Fruit fly (Drosophila melanogaster) whole organism, embryonic: ENCODE results near the gene SLC5A11.

Source experiments
- Atf6 ChIP-seq: fragments of 200-800 bp; sonication (Bioruptor generic); IDR thresholded peaks from 2 replicates; pipeline ENCODE4 v1.3.6; 2022; ENCODE audit warnings: missing biosample characterization, missing genetic modification characterization
- Awh ChIP-seq: fragments of 200-800 bp; sonication (Bioruptor generic); IDR thresholded peaks from 2 replicates; pipeline ENCODE4, ENCODE4 v1.3.6; 2022; ENCODE audit warnings: missing biosample characterization, missing genetic modification characterization
- B-H2 ChIP-seq: fragments of 200-800 bp; sonication (Bioruptor generic); optimal IDR thresholded peaks from 2 replicates; lab custom pipeline; 2018; ENCODE audit warnings: missing biosample characterization, mild to moderate bottlenecking, missing genetic modification characterization
- BEAF-32 ChIP-seq: fragments of 200-800 bp; sonication (Bioruptor generic); optimal IDR thresholded peaks from 3 replicates; lab custom pipeline; 2017; ENCODE audit warnings: missing biosample characterization, missing genetic modification characterization, mild to moderate bottlenecking, moderate library complexity, missing genetic modification reagents
- CG10267 ChIP-seq: fragments of 200-800 bp; sonication (Bioruptor generic); optimal IDR thresholded peaks from 2 replicates; lab custom pipeline; 2018; ENCODE audit warnings: missing biosample characterization, mild to moderate bottlenecking, missing genetic modification characterization, moderate library complexity
- CG11695 ChIP-seq: fragments of 200-800 bp; sonication (Bioruptor generic); IDR thresholded peaks from 3 replicates; pipeline ENCODE4 v1.3.6; 2022; ENCODE audit warnings: missing biosample characterization, missing genetic modification characterization
- CG12391 ChIP-seq: fragments of 200-800 bp; sonication (Bioruptor generic); optimal IDR thresholded peaks from 3 replicates; lab custom pipeline; 2018; ENCODE audit warnings: missing biosample characterization, mild to moderate bottlenecking, missing genetic modification characterization, moderate library complexity
- CG15514 ChIP-seq: fragments of 200-800 bp; sonication (Bioruptor generic); optimal IDR thresholded peaks from 3 replicates; lab custom pipeline; 2017; ENCODE audit warnings: missing biosample characterization, missing genetic modification characterization, mild to moderate bottlenecking, moderate library complexity, missing genetic modification reagents
- CG16815 ChIP-seq: fragments of 200-800 bp; sonication (Bioruptor generic); optimal IDR thresholded peaks from 3 replicates; lab custom pipeline; 2017; ENCODE audit warnings: missing biosample characterization, mild to moderate bottlenecking, missing genetic modification characterization
- CG17385 ChIP-seq: fragments of 200-800 bp; sonication (Bioruptor generic); optimal IDR thresholded peaks from 3 replicates; lab custom pipeline; 2018; ENCODE audit warnings: missing biosample characterization, mild to moderate bottlenecking, missing genetic modification characterization
- CG18599 ChIP-seq: fragments of 200-800 bp; sonication (Bioruptor generic); optimal IDR thresholded peaks from 3 replicates; lab custom pipeline; 2017; ENCODE audit warnings: missing biosample characterization, missing genetic modification characterization, mild to moderate bottlenecking, moderate library complexity, missing genetic modification reagents
- CG18764 ChIP-seq: fragments of 200-800 bp; sonication (Bioruptor generic); optimal IDR thresholded peaks from 3 replicates; lab custom pipeline; 2016; ENCODE audit warnings: missing biosample characterization, missing genetic modification characterization
- CG2120 ChIP-seq: fragments of 200-800 bp; sonication (Bioruptor generic); optimal IDR thresholded peaks from 3 replicates; lab custom pipeline; 2016; ENCODE audit warnings: missing biosample characterization, missing genetic modification characterization
- CG32767 ChIP-seq: fragments of 200-800 bp; sonication (Bioruptor generic); IDR thresholded peaks from 2 replicates; pipeline ENCODE4 v1.3.6; 2022; ENCODE audit warnings: missing biosample characterization, missing genetic modification characterization
- CG34422 ChIP-seq: fragments of 200-800 bp; sonication (Bioruptor generic); IDR thresholded peaks from 3 replicates; pipeline ENCODE4 v1.3.6; 2022; ENCODE audit warnings: missing biosample characterization, missing genetic modification characterization
- CG3847 ChIP-seq: fragments of 200-800 bp; sonication (Bioruptor generic); IDR thresholded peaks from 2 replicates; pipeline ENCODE4 v1.3.6; 2022; ENCODE audit warnings: missing biosample characterization, missing genetic modification characterization
- CG7271 ChIP-seq: fragments of 200-800 bp; sonication (Bioruptor generic); optimal IDR thresholded peaks from 2 replicates; lab custom pipeline; 2018; ENCODE audit warnings: missing biosample characterization, mild to moderate bottlenecking, missing genetic modification characterization, moderate library complexity
- CG7987 ChIP-seq: fragments of 200-800 bp; sonication (Bioruptor generic); optimal IDR thresholded peaks from 2 replicates; lab custom pipeline; 2018; ENCODE audit warnings: missing biosample characterization, mild to moderate bottlenecking, missing genetic modification characterization, moderate library complexity
- CG8290 ChIP-seq, 3 experiments: fragments of 200-800 bp; sonication (Bioruptor generic); optimal IDR thresholded peaks; 2 replicates each; lab custom pipeline; 2016 to 2019; ENCODE audit warnings: missing biosample characterization in 3 of 3, missing genetic modification characterization in 3 of 3, mild to moderate bottlenecking in 2 of 3, moderate library complexity in 1 of 3
- Dbx ChIP-seq: fragments of 200-800 bp; sonication (Bioruptor generic); IDR thresholded peaks from 3 replicates; pipeline ENCODE4 v1.3.6; 2022; ENCODE audit warnings: missing biosample characterization, missing genetic modification characterization
- Dll ChIP-seq: fragments of 200-800 bp; sonication (Bioruptor generic); IDR thresholded peaks from 4 replicates; pipeline ENCODE4 v1.3.6; 2022; ENCODE audit warnings: missing biosample characterization, missing genetic modification characterization; ENCODE audit not compliant: partially characterized antibody
- Dp ChIP-seq: fragments of 200-800 bp; sonication (Bioruptor generic); optimal IDR thresholded peaks from 2 replicates; lab custom pipeline; 2018; ENCODE audit warnings: missing biosample characterization, mild to moderate bottlenecking, missing genetic modification characterization, moderate library complexity
- E2f2 ChIP-seq: fragments of 200-800 bp; sonication (Bioruptor generic); IDR thresholded peaks from 2 replicates; pipeline ENCODE4 v1.3.6; 2022; ENCODE audit warnings: missing biosample characterization, missing genetic modification characterization
- Eip74EF ChIP-seq, 2 experiments: fragments of 200-800 bp in 1 of 2; fragments of >200 bp in 1 of 2; sonication (Bioruptor generic) in 1 of 2; optimal IDR thresholded peaks; 2 replicates each; lab custom pipeline; 2017 to 2019; ENCODE audit warnings: missing biosample characterization in 2 of 2, missing genetic modification characterization in 2 of 2, mild to moderate bottlenecking in 1 of 2, moderate library complexity in 1 of 2
- Ets97D ChIP-seq: fragments of 200-800 bp; sonication (Bioruptor generic); optimal IDR thresholded peaks from 3 replicates; lab custom pipeline; 2016; ENCODE audit warnings: missing biosample characterization, missing genetic modification characterization
- Fer3 ChIP-seq: fragments of 200-800 bp; sonication (Bioruptor generic); optimal IDR thresholded peaks from 2 replicates; lab custom pipeline; 2018; ENCODE audit warnings: missing biosample characterization, mild to moderate bottlenecking, missing genetic modification characterization, moderate library complexity
- Hsf ChIP-seq: fragments of 200-800 bp; sonication (Bioruptor generic); optimal IDR thresholded peaks from 3 replicates; lab custom pipeline; 2016; ENCODE audit warnings: missing biosample characterization, missing genetic modification characterization
- MESR4 ChIP-seq: fragments of 200-800 bp; sonication (Bioruptor generic); optimal IDR thresholded peaks from 2 replicates; lab custom pipeline; 2018; ENCODE audit warnings: missing biosample characterization, mild to moderate bottlenecking, missing genetic modification characterization, moderate library complexity
- Mes4 ChIP-seq: fragments of 200-800 bp; sonication (Bioruptor generic); optimal IDR thresholded peaks from 2 replicates; lab custom pipeline; 2016; ENCODE audit warnings: missing biosample characterization, missing genetic modification characterization
- Xrp1 ChIP-seq: fragments of 200-800 bp; sonication (Bioruptor generic); IDR thresholded peaks from 2 replicates; pipeline ENCODE4 v1.3.6; 2022; ENCODE audit warnings: missing biosample characterization, missing genetic modification characterization
- ato ChIP-seq: fragments of 200-800 bp; sonication (Bioruptor generic); IDR thresholded peaks from 2 replicates; pipeline ENCODE4 v1.3.6; 2022; ENCODE audit warnings: missing biosample characterization, missing genetic modification characterization; ENCODE audit not compliant: partially characterized antibody
- cato ChIP-seq: fragments of 200-800 bp; sonication (Bioruptor generic); optimal IDR thresholded peaks from 2 replicates; lab custom pipeline; 2016; ENCODE audit warnings: missing biosample characterization, missing genetic modification characterization, borderline replicate concordance
- dmrt11E ChIP-seq: fragments of 200-800 bp; sonication (Bioruptor generic); optimal IDR thresholded peaks from 3 replicates; lab custom pipeline; 2018; ENCODE audit warnings: missing biosample characterization, mild to moderate bottlenecking, missing genetic modification characterization, moderate library complexity
- gcm2 ChIP-seq: fragments of 200-800 bp; sonication (Bioruptor generic); optimal IDR thresholded peaks from 2 replicates; lab custom pipeline; 2016; ENCODE audit warnings: missing biosample characterization, missing genetic modification characterization
- lov ChIP-seq, 2 experiments: fragments of 200-800 bp in 1 of 2; fragments of >200 bp in 1 of 2; sonication (Bioruptor generic) in 1 of 2; IDR thresholded peaks in 1 of 2; optimal IDR thresholded peaks in 1 of 2; 2 replicates in 1 of 2; 3 replicates in 1 of 2; pipeline versions ENCODE4 v1.3.6 to Lab custom; 2017 to 2022; ENCODE audit warnings: missing biosample characterization in 1 of 2, missing genetic modification characterization in 1 of 2
- mld ChIP-seq: fragments of 200-800 bp; sonication (Bioruptor generic); IDR thresholded peaks from 3 replicates; pipeline ENCODE4 v1.3.6; 2022; ENCODE audit warnings: missing biosample characterization, missing genetic modification characterization; ENCODE audit not compliant: partially characterized antibody
- nom ChIP-seq: fragments of 200-800 bp; sonication (Bioruptor generic); optimal IDR thresholded peaks from 2 replicates; lab custom pipeline; 2017; ENCODE audit warnings: missing biosample characterization, missing genetic modification characterization, mild to moderate bottlenecking, moderate library complexity, missing genetic modification reagents
- otp ChIP-seq: fragments of 200-800 bp; sonication (Bioruptor generic); IDR thresholded peaks from 3 replicates; pipeline ENCODE4, ENCODE4 v1.3.6; 2022; ENCODE audit warnings: missing biosample characterization, missing genetic modification characterization
- pho ChIP-seq: fragments of 200-800 bp; sonication (Bioruptor generic); optimal IDR thresholded peaks from 2 replicates; lab custom pipeline; 2016; ENCODE audit warnings: missing biosample characterization, missing genetic modification characterization
- psq ChIP-seq: fragments of 200-800 bp; sonication (Bioruptor generic); optimal IDR thresholded peaks from 2 replicates; lab custom pipeline; 2017; ENCODE audit warnings: missing biosample characterization, missing genetic modification characterization
- repo ChIP-seq: fragments of 200-800 bp; sonication (Bioruptor generic); optimal IDR thresholded peaks from 2 replicates; lab custom pipeline; 2016; ENCODE audit warnings: missing biosample characterization, missing genetic modification characterization
- schlank ChIP-seq: fragments of 200-800 bp; sonication (Bioruptor generic); optimal IDR thresholded peaks from 2 replicates; lab custom pipeline; 2018; ENCODE audit warnings: missing biosample characterization, mild to moderate bottlenecking, missing genetic modification characterization
- sens ChIP-seq: fragments of 200-800 bp; sonication (Bioruptor generic); peaks from one replicate; lab custom pipeline; 2016; ENCODE audit warnings: missing biosample characterization, missing genetic modification characterization
- slbo ChIP-seq: fragments of 200-800 bp; sonication (Bioruptor generic); IDR thresholded peaks from 2 replicates; pipeline ENCODE4 v1.3.6; 2022; ENCODE audit warnings: missing biosample characterization, missing genetic modification characterization
- sqz ChIP-seq: fragments of 200-800 bp; sonication (Bioruptor generic); optimal IDR thresholded peaks from 3 replicates; lab custom pipeline; 2018; ENCODE audit warnings: missing biosample characterization, mild to moderate bottlenecking, missing genetic modification characterization
- sug ChIP-seq: fragments of 200-800 bp; optimal IDR thresholded peaks from 2 replicates; lab custom pipeline; 2019; ENCODE audit warnings: missing biosample characterization, mild to moderate bottlenecking, missing genetic modification characterization, moderate library complexity
- tap ChIP-seq: fragments of 200-800 bp; optimal IDR thresholded peaks from 3 replicates; lab custom pipeline; 2019; ENCODE audit warnings: missing biosample characterization, mild to moderate bottlenecking, missing genetic modification characterization, moderate library complexity
- vnd ChIP-seq: fragments of 200-800 bp; sonication (Bioruptor generic); IDR thresholded peaks from 3 replicates; pipeline ENCODE4 v1.3.6; 2022; ENCODE audit warnings: missing biosample characterization, missing genetic modification characterization; ENCODE audit not compliant: partially characterized antibody
- wek ChIP-seq: fragments of 200-800 bp; sonication (Bioruptor generic); optimal IDR thresholded peaks from 3 replicates; lab custom pipeline; 2018; ENCODE audit warnings: missing biosample characterization, mild to moderate bottlenecking, missing genetic modification characterization, moderate library complexity

The SLC5A11 gene

dm6 chr2L:8198757-8199156, 6.2 kb downstream of the SLC5A11 start, which contains the start of gene PGAP5 (continued):
- peak; percentile 74; the same call in 2 of the 3 replicates for TF ChIP-seq mld (GFP tag; lab: Robert Waterston, UW)
- peak; percentile 96 for TF ChIP-seq Dp (GFP tag; lab: Kevin White, UChicago)
- TF ChIP-seq B-H2: peak; percentile 73
- TF ChIP-seq lov (optimal IDR thresholded peaks at IDR 0.05; lab: Kevin White, UChicago): no peak
- TF ChIP-seq lov (GFP tag; IDR thresholded peaks at IDR 0.05; lab: Robert Waterston, UW): no peak
- TF ChIP-seq tap: no peak
- no peak for TF ChIP-seq CG18764
- peak; percentile 76; the same call in 2 of the 3 replicates for TF ChIP-seq Dbx (GFP tag; lab: Robert Waterston, UW)
- no peak for TF ChIP-seq nom (GFP tag; lab: Kevin White, UChicago)
- peak; percentile 24 for TF ChIP-seq pho (GFP tag; lab: Kevin White, UChicago)
- TF ChIP-seq BEAF-32: peak; percentile 91
- peak; percentile 42; the same call in 1 of the 2 replicates for TF ChIP-seq slbo (GFP tag; lab: Robert Waterston, UW)
- peak; percentile 85 for TF ChIP-seq ato (GFP tag; lab: Robert Waterston, UW)
- no peak for TF ChIP-seq wek
- no peak for TF ChIP-seq Mes4 (GFP tag; lab: Kevin White, UChicago)
- peak; percentile 47 for TF ChIP-seq MESR4
- no peak for TF ChIP-seq CG32767 (GFP tag; lab: Robert Waterston, UW)
- no peak for TF ChIP-seq repo
- TF ChIP-seq CG2120 (GFP tag; lab: Kevin White, UChicago): peak; percentile 60
- no peak for TF ChIP-seq CG12391 (tag; lab: Kevin White, UChicago)
- TF ChIP-seq CG3847 (GFP tag; lab: Robert Waterston, UW): peak; percentile 74
- peak; percentile 34 for TF ChIP-seq gcm2 (GFP tag; lab: Kevin White, UChicago)
- no peak for TF ChIP-seq CG18599 (GFP tag; lab: Kevin White, UChicago)
- TF ChIP-seq sug (tag; lab: Kevin White, UChicago): no peak
- no peak for TF ChIP-seq CG34422 (GFP tag; lab: Robert Waterston, UW)
- no peak for TF ChIP-seq CG11695 (GFP tag; lab: Robert Waterston, UW)
- TF ChIP-seq E2f2: peak; percentile 99
- TF ChIP-seq Xrp1 (GFP tag; lab: Robert Waterston, UW): no peak
- no peak for TF ChIP-seq cato (GFP tag; lab: Kevin White, UChicago)
- TF ChIP-seq CG15514: peak; percentile 69
- no peak for TF ChIP-seq CG16815 (GFP tag; lab: Kevin White, UChicago)
- no peak for TF ChIP-seq Awh (GFP tag; lab: Robert Waterston, UW)
- no peak for TF ChIP-seq Hsf
- peak; percentile 96 for TF ChIP-seq Dll (GFP tag; lab: Robert Waterston, UW)
- TF ChIP-seq Ets97D (GFP tag; lab: Kevin White, UChicago): peak; percentile 60
- no peak for TF ChIP-seq CG7987 (GFP tag; lab: Kevin White, UChicago)
- no peak for TF ChIP-seq schlank
- no peak for TF ChIP-seq Atf6
- TF ChIP-seq sens (GFP tag; lab: Kevin White, UChicago): peak; percentile 84
- TF ChIP-seq CG17385 (GFP tag; lab: Kevin White, UChicago): no peak
- no peak for TF ChIP-seq sqz
- TF ChIP-seq Fer3 (tag; lab: Kevin White, UChicago): no peak
- TF ChIP-seq Eip74EF (GFP tag; optimal IDR thresholded peaks at IDR 0.05; lab: Kevin White, UChicago): no peak
- no peak for TF ChIP-seq psq (GFP tag; lab: Kevin White, UChicago)
- TF ChIP-seq CG10267: peak; percentile 93
- peak; percentile 87 for TF ChIP-seq vnd (GFP tag; lab: Robert Waterston, UW)
- TF ChIP-seq otp (GFP tag; lab: Robert Waterston, UW): no peak
- no peak for TF ChIP-seq CG8290 (GFP tag; optimal IDR thresholded peaks at IDR 0.05; lab: Kevin White, UChicago)
- no peak for TF ChIP-seq CG8290 (tag; optimal IDR thresholded peaks at IDR 0.05; lab: Kevin White, UChicago)
- TF ChIP-seq CG7271: no peak
- TF ChIP-seq dmrt11E (tag; lab: Kevin White, UChicago): no peak
